Worm (Caenorhabditis elegans) whole organism, L2 larva: Measurements from ENCODE around the gene F23F12.13.

Source experiments
- C34F6.9 ChIP-seq: fragments of 150-350 bp; optimal IDR thresholded peaks from 2 replicates; lab custom pipeline; 2014; ENCODE audit warnings: missing biosample characterization, missing genetic modification characterization
- F13H6.1 ChIP-seq: sonication (generic microtip); optimal IDR thresholded peaks from 2 replicates; lab custom pipeline; 2016; ENCODE audit warnings: missing genetic modification characterization, missing compliant biosample characterization
- R02D3.7 ChIP-seq: fragments of 150-350 bp; optimal IDR thresholded peaks from 2 replicates; lab custom pipeline; 2014; ENCODE audit warnings: missing biosample characterization, missing genetic modification characterization
- Y55F3AM.14 ChIP-seq: fragments of 200-800 bp; sonication (Bioruptor generic); optimal IDR thresholded peaks from 2 replicates; lab custom pipeline; 2018; ENCODE audit warnings: mild to moderate bottlenecking, missing genetic modification characterization, missing compliant biosample characterization
- alr-1 ChIP-seq: fragments of 150-350 bp; optimal IDR thresholded peaks from 2 replicates; lab custom pipeline; 2014; ENCODE audit warnings: missing biosample characterization, missing genetic modification characterization
- aly-2 ChIP-seq: fragments of 150-350 bp; optimal IDR thresholded peaks from 2 replicates; lab custom pipeline; 2014; ENCODE audit warnings: missing biosample characterization, missing genetic modification characterization
- ama-1 ChIP-seq: fragments of 150-350 bp; optimal IDR thresholded peaks from 2 replicates; lab custom pipeline; 2018; ENCODE audit warnings: inconsistent platforms
- blmp-1 ChIP-seq: sonication (generic microtip); optimal IDR thresholded peaks from 2 replicates; lab custom pipeline; 2017; ENCODE audit warnings: missing genetic modification characterization, mild to moderate bottlenecking, missing compliant biosample characterization, antibody characterized with exemption, moderate library complexity; ENCODE audit not compliant: insufficient read depth
- ceh-16 ChIP-seq: fragments of 150-350 bp; optimal IDR thresholded peaks from 2 replicates; lab custom pipeline; 2014; ENCODE audit warnings: missing biosample characterization, missing genetic modification characterization
- crh-2 ChIP-seq: sonication (generic microtip); optimal IDR thresholded peaks from 2 replicates; lab custom pipeline; 2017; ENCODE audit warnings: missing biosample characterization, missing genetic modification characterization
- egl-27 ChIP-seq: sonication (generic microtip); optimal IDR thresholded peaks from 3 replicates; lab custom pipeline; 2017; ENCODE audit warnings: missing biosample characterization, missing genetic modification reagents, missing genetic modification characterization
- elt-1 ChIP-seq: fragments of 150-350 bp; optimal IDR thresholded peaks from 2 replicates; lab custom pipeline; 2014; ENCODE audit warnings: missing biosample characterization, missing genetic modification characterization
- lin-39 ChIP-seq: fragments of 150-350 bp; optimal IDR thresholded peaks from 2 replicates; lab custom pipeline; 2014; ENCODE audit warnings: missing biosample characterization, missing genetic modification reagents, missing genetic modification characterization
- lsy-2 ChIP-seq, 2 experiments: fragments of 150-350 bp in 1 of 2; sonication (generic microtip) in 1 of 2; optimal IDR thresholded peaks; 2 replicates each; lab custom pipeline; 2014 to 2017; ENCODE audit warnings: missing biosample characterization in 2 of 2, missing genetic modification characterization in 2 of 2
- mab-5 ChIP-seq: fragments of 150-350 bp; optimal IDR thresholded peaks from 2 replicates; lab custom pipeline; 2014; ENCODE audit warnings: missing biosample characterization, missing genetic modification characterization
- mbf-1 ChIP-seq: sonication (generic microtip); optimal IDR thresholded peaks from 2 replicates; lab custom pipeline; 2017; ENCODE audit warnings: missing biosample characterization, missing genetic modification characterization
- mdl-1 ChIP-seq, 2 experiments: fragments of 150-350 bp in 1 of 2; sonication (generic microtip) in 1 of 2; optimal IDR thresholded peaks; 2 replicates each; lab custom pipeline; 2017; ENCODE audit warnings: missing biosample characterization in 2 of 2, missing genetic modification characterization in 2 of 2
- nhr-10 ChIP-seq: sonication (generic microtip); optimal IDR thresholded peaks from 2 replicates; lab custom pipeline; 2017; ENCODE audit warnings: missing biosample characterization, missing genetic modification characterization
- nhr-11 ChIP-seq: fragments of 150-350 bp; optimal IDR thresholded peaks from 2 replicates; lab custom pipeline; 2014; ENCODE audit warnings: missing biosample characterization, missing genetic modification characterization
- nhr-21 ChIP-seq: fragments of 150-350 bp; optimal IDR thresholded peaks from 2 replicates; lab custom pipeline; 2014; ENCODE audit warnings: missing biosample characterization, missing genetic modification characterization
- nhr-23 ChIP-seq: fragments of 150-350 bp; optimal IDR thresholded peaks from 2 replicates; lab custom pipeline; 2014; ENCODE audit warnings: missing biosample characterization, missing genetic modification reagents, missing genetic modification characterization
- nhr-237 ChIP-seq: fragments of 150-350 bp; optimal IDR thresholded peaks from 2 replicates; lab custom pipeline; 2014; ENCODE audit warnings: missing biosample characterization, missing genetic modification characterization
- nhr-77 ChIP-seq: fragments of 150-350 bp; optimal IDR thresholded peaks from 2 replicates; lab custom pipeline; 2014; ENCODE audit warnings: missing biosample characterization, missing genetic modification characterization
- peb-1 ChIP-seq: fragments of 150-350 bp; optimal IDR thresholded peaks from 2 replicates; lab custom pipeline; 2014; ENCODE audit warnings: missing biosample characterization, missing genetic modification characterization
- skn-1 ChIP-seq: sonication (generic microtip); optimal IDR thresholded peaks from 2 replicates; lab custom pipeline; 2017; ENCODE audit warnings: missing biosample characterization, missing genetic modification characterization
- sma-3 ChIP-seq: sonication (generic microtip); optimal IDR thresholded peaks from 2 replicates; lab custom pipeline; 2016; ENCODE audit warnings: missing genetic modification reagents, missing genetic modification characterization, missing compliant biosample characterization
- sma-9 ChIP-seq, 2 experiments: fragments of 150-350 bp in 1 of 2; sonication (generic microtip) in 1 of 2; optimal IDR thresholded peaks; 2 replicates each; lab custom pipeline; 2014 to 2016; ENCODE audit warnings: missing genetic modification characterization in 2 of 2, mild to moderate bottlenecking in 1 of 2, missing biosample characterization in 1 of 2, missing compliant biosample characterization in 1 of 2, missing genetic modification reagents in 1 of 2, moderate library complexity in 1 of 2
- snpc-4 ChIP-seq: fragments of 150-350 bp; optimal IDR thresholded peaks from 2 replicates; lab custom pipeline; 2014; ENCODE audit warnings: missing biosample characterization, missing genetic modification characterization
- unc-55 ChIP-seq: fragments of 150-350 bp; sonication (generic microtip); optimal IDR thresholded peaks from 3 replicates; lab custom pipeline; 2014; ENCODE audit warnings: missing biosample characterization, missing genetic modification reagents, missing genetic modification characterization
- unc-62 ChIP-seq: fragments of 150-350 bp; optimal IDR thresholded peaks from 2 replicates; lab custom pipeline; 2014; ENCODE audit warnings: missing biosample characterization, missing genetic modification reagents, missing genetic modification characterization
- ztf-4 ChIP-seq: fragments of 150-350 bp; optimal IDR thresholded peaks from 2 replicates; lab custom pipeline; 2014; ENCODE audit warnings: missing biosample characterization, missing genetic modification characterization

F23F12.13 gene

ce11 chrIII:6478256-6479004, 17.0 kb upstream of the F23F12.13 start, which contains the start of gene zip-8:
zip-8 (plus strand) TSS chrIII:6478955.
- TF ChIP-seq snpc-4 (tag; lab: Kevin White, UChicago), result no peak
- no peak for TF ChIP-seq mab-5
- no peak for TF ChIP-seq R02D3.7 (tag; lab: Kevin White, UChicago)
- no peak for TF ChIP-seq unc-55
- TF ChIP-seq nhr-21 (tag; lab: Kevin White, UChicago), result no peak
- TF ChIP-seq ceh-16 (tag; lab: Kevin White, UChicago), result no peak
- TF ChIP-seq F13H6.1 (tag; lab: Kevin White, UChicago), result no peak
- TF ChIP-seq sma-3 (GFP tag; lab: Kevin White, UChicago), result no peak
- no peak for TF ChIP-seq mbf-1
- no peak for TF ChIP-seq lsy-2 (tag; optimal IDR thresholded peaks at IDR 0.05; lab: Kevin White, UChicago)
- no peak for TF ChIP-seq blmp-1 (tag; lab: Kevin White, UChicago)
- no peak for TF ChIP-seq egl-27 (tag; lab: Kevin White, UChicago)
- no peak for TF ChIP-seq nhr-23
- TF ChIP-seq ama-1 (lab: Kevin White, UChicago), result no peak
- no peak for TF ChIP-seq alr-1 (tag; lab: Kevin White, UChicago)

- TF ChIP-seq crh-2 (tag; lab: Kevin White, UChicago) (no peak), nhr-11 (no peak), ceh-16 (tag; lab: Kevin White, UChicago) (no peak), F13H6.1 (tag; lab: Kevin White, UChicago) (no peak), unc-62 (GFP tag; lab: Kevin White, UChicago) (no peak), nhr-237 (tag; lab: Kevin White, UChicago) (no peak), Y55F3AM.14 (GFP tag; lab: Kevin White, UChicago) (no peak)
- TF ChIP-seq, all 48 proteins: peak for 0
Measured at ce11 chrIII:6479439-6479838, 16.0 kb upstream of the F23F12.13 start.

- TF ChIP-seq F13H6.1 (tag; lab: Kevin White, UChicago) (no peak), nhr-10 (tag; lab: Kevin White, UChicago) (no peak), egl-27 (tag; lab: Kevin White, UChicago) (no peak), mbf-1 (no peak), Y55F3AM.14 (GFP tag; lab: Kevin White, UChicago) (no peak), alr-1 (tag; lab: Kevin White, UChicago) (no peak), nhr-237 (tag; lab: Kevin White, UChicago) (no peak), ztf-4 (tag; lab: Kevin White, UChicago) (no peak), nhr-77 (tag; lab: Kevin White, UChicago) (no peak), lin-39 (tag; lab: Kevin White, UChicago) (no peak), ceh-16 (tag; lab: Kevin White, UChicago) (no peak), unc-62 (GFP tag; lab: Kevin White, UChicago) (no peak), mdl-1 (tag; optimal IDR thresholded peaks at IDR 0.05; lab: Kevin White, UChicago) (no peak), lsy-2 (tag; optimal IDR thresholded peaks at IDR 0.05; lab: Kevin White, UChicago) (no peak), mab-5 (no peak), peb-1 (no peak)
Measured at ce11 chrIII:6482918-6483317, 12.6 kb upstream of the F23F12.13 start, which contains the start of gene chtb-2. chtb-2 (plus strand) TSS chrIII:6483218.

- TF ChIP-seq elt-1 (tag; lab: Kevin White, UChicago), result no peak
- no peak for TF ChIP-seq egl-27 (tag; lab: Kevin White, UChicago)
- peak; percentile 78 for TF ChIP-seq unc-55
- peak; percentile 71 for TF ChIP-seq C34F6.9 (tag; lab: Kevin White, UChicago)
- peak; percentile 44 for TF ChIP-seq sma-9 (GFP tag; optimal IDR thresholded peaks at IDR 0.05; lab: Kevin White, UChicago)
- TF ChIP-seq sma-9 (tag; optimal IDR thresholded peaks at IDR 0.05; lab: Kevin White, UChicago), result no peak
- TF ChIP-seq lsy-2 (tag; optimal IDR thresholded peaks at IDR 0.05; lab: Kevin White, UChicago), result peak; percentile 71 to 75
- TF ChIP-seq crh-2 (tag; lab: Kevin White, UChicago), result peak; percentile 25
- TF ChIP-seq ceh-16 (tag; lab: Kevin White, UChicago), result no peak
- TF ChIP-seq snpc-4 (tag; lab: Kevin White, UChicago), result peak; percentile 11
- peak; percentile 98 for TF ChIP-seq skn-1 (tag; lab: Kevin White, UChicago)
- no peak for TF ChIP-seq aly-2 (tag; lab: Kevin White, UChicago)
- TF ChIP-seq nhr-23, result no peak
- no peak for TF ChIP-seq Y55F3AM.14 (GFP tag; lab: Kevin White, UChicago)
Measured at ce11 chrIII:6488916-6489315, 6.6 kb upstream of the F23F12.13 start.
